Worm (Caenorhabditis elegans): Measurements from ENCODE around the gene str-232.

DNA sequence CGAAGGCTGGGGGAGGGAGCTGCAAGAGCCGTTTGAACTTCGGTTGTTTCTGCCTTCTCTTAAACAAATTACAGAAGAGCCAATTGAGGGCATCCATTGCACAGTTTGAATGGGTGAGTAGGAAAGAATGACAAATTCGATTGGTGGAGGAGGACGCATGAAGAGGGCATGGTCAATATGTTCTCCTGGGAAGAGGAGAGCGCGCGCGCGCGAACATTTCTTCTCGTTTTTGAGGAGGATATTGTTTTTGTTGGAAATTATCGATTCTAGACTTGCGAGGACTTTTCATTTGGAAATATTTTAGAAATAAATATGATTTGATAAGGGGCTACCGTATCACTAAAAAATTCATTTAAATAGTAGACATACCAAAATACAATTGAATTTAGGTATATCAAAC, 16.0 kb upstream of the str-232 start, which contains the start of gene T10C6.7:
- TF ChIP-seq elt-3 (tag; optimal IDR thresholded peaks at IDR 0.05) = no peak
- no peak for TF ChIP-seq nhr-76 (tag; optimal IDR thresholded peaks at IDR 0.05)
- TF ChIP-seq nfya-1 (tag; optimal IDR thresholded peaks at IDR 0.05; ENCODE audit: insufficient read depth) = no peak
- TF ChIP-seq ceh-16 (tag; optimal IDR thresholded peaks at IDR 0.05) = no peak
- TF ChIP-seq elt-2 (tag; optimal IDR thresholded peaks at IDR 0.05) = no peak
- TF ChIP-seq mml-1 (tag; optimal IDR thresholded peaks at IDR 0.05) = no peak
- TF ChIP-seq ztf-11 (tag; optimal IDR thresholded peaks at IDR 0.05) = no peak
- no peak for TF ChIP-seq lsy-12 (tag; optimal IDR thresholded peaks at IDR 0.05)
- TF ChIP-seq unc-62 (GFP tag; optimal IDR thresholded peaks at IDR 0.05) = no peak
- no peak for TF ChIP-seq lin-39 (tag; optimal IDR thresholded peaks at IDR 0.05)
- no peak for TF ChIP-seq snpc-4 (tag; optimal IDR thresholded peaks at IDR 0.05)
- no peak for TF ChIP-seq jun-1 (tag; optimal IDR thresholded peaks at IDR 0.05)

All from whole organism, L3 larva.